Worm (Caenorhabditis elegans) whole organism, early embryonic: ENCODE results near the gene pho-7.

Experiments used
- F13C5.2 ChIP-seq: sonication (generic microtip); optimal IDR thresholded peaks from 2 replicates; lab custom pipeline; 2017; ENCODE audit warnings: mild to moderate bottlenecking, missing genetic modification characterization, inconsistent platforms, missing compliant biosample characterization
- aly-1 ChIP-seq: sonication (generic microtip); optimal IDR thresholded peaks from 2 replicates; lab custom pipeline; 2016; ENCODE audit warnings: missing genetic modification characterization, missing compliant biosample characterization
- ama-1 ChIP-seq: fragments of 150-350 bp; optimal IDR thresholded peaks from 2 replicates; lab custom pipeline; 2014
- ceh-13 ChIP-seq: fragments of 200-800 bp; sonication (Bioruptor generic); optimal IDR thresholded peaks from 2 replicates; lab custom pipeline; 2018; ENCODE audit warnings: mild to moderate bottlenecking, missing genetic modification characterization, missing compliant biosample characterization
- ets-7 ChIP-seq: sonication (generic microtip); optimal IDR thresholded peaks from 2 replicates; lab custom pipeline; 2016; ENCODE audit warnings: missing genotype, missing genetic modification characterization, missing compliant biosample characterization
- flt-1 ChIP-seq: fragments of 200-800 bp; sonication (Bioruptor generic); IDR thresholded peaks from 2 replicates; pipeline ENCODE4 v1.3.6; 2022; ENCODE audit warnings: missing genetic modification characterization, missing compliant biosample characterization
- hmbx-1 ChIP-seq: sonication (generic microtip); optimal IDR thresholded peaks from 2 replicates; lab custom pipeline; 2016; ENCODE audit warnings: mild to moderate bottlenecking, missing genetic modification characterization, missing compliant biosample characterization
- hmg-4 ChIP-seq: fragments of 200-800 bp; sonication (Bioruptor generic); optimal IDR thresholded peaks from 2 replicates; lab custom pipeline; 2018; ENCODE audit warnings: mild to moderate bottlenecking, missing genetic modification characterization, missing compliant biosample characterization
- pes-1 ChIP-seq: fragments of 200-800 bp; sonication (Bioruptor generic); IDR thresholded peaks from 2 replicates; pipeline ENCODE4 v1.3.6; 2022; ENCODE audit warnings: missing genetic modification reagents, missing genetic modification characterization, missing compliant biosample characterization
- scrt-1 ChIP-seq: fragments of 200-800 bp; sonication (Bioruptor generic); IDR thresholded peaks from 2 replicates; pipeline ENCODE4 v1.3.6; 2022; ENCODE audit warnings: missing genetic modification characterization, missing compliant biosample characterization
- sea-1 ChIP-seq: fragments of 200-800 bp; sonication (Bioruptor generic); conservative IDR thresholded peaks from 2 replicates; pipeline ENCODE4 v1.3.6; 2022; ENCODE audit warnings: missing genetic modification characterization, missing compliant biosample characterization
- tbx-37 ChIP-seq: fragments of 200-800 bp; sonication (Bioruptor generic); conservative IDR thresholded peaks from 2 replicates; pipeline ENCODE4 v1.3.6; 2022; ENCODE audit warnings: missing genetic modification reagents, missing genetic modification characterization, missing compliant biosample characterization
- tra-4 ChIP-seq: sonication (generic microtip); optimal IDR thresholded peaks from 2 replicates; lab custom pipeline; 2017; ENCODE audit warnings: missing genetic modification characterization, missing compliant biosample characterization

- TF ChIP-seq scrt-1 (GFP tag; lab: Robert Waterston, UW) (no peak), ceh-13 (no peak), flt-1 (GFP tag; lab: Robert Waterston, UW) (no peak), pes-1 (GFP tag; lab: Robert Waterston, UW) (no peak), hmg-4 (GFP tag; lab: Kevin White, UChicago) (no peak), tbx-37 (GFP tag; lab: Robert Waterston, UW) (no peak), tra-4 (tag; lab: Kevin White, UChicago) (no peak), F13C5.2 (tag; lab: Kevin White, UChicago) (no peak), aly-1 (no peak), hmbx-1 (tag; lab: Kevin White, UChicago) (no peak), ets-7 (tag; lab: Kevin White, UChicago) (no peak), ama-1 (no peak), sea-1 (GFP tag; lab: Robert Waterston, UW) (no peak)
These were observed 10.0 kb upstream of the pho-7 start, which contains the start of gene K09C8.7 for ce11 chrX:10951168-10951567.
